Worm (Caenorhabditis elegans): Measurements from ENCODE around the gene fipr-15.

The fipr-15 gene

ce11 chrIV:10887285-10887684 is 6.9 kb downstream of the fipr-15 start, which contains the start of gene F13E9.16:
Gene F13E9.16 (minus strand): TSS chrIV:10887385.
- TF ChIP-seq nhr-67 (tag; optimal IDR thresholded peaks at IDR 0.05) (no peak), mdl-1 (tag; optimal IDR thresholded peaks at IDR 0.05) (no peak), eor-1 (tag; optimal IDR thresholded peaks at IDR 0.05) (no peak), ztf-11 (tag; optimal IDR thresholded peaks at IDR 0.05) (no peak)

ce11 chrIV:10889820-10890462 is 9.6 kb downstream of the fipr-15 start, which contains the start of gene F13E9.15:
Gene F13E9.15 (minus strand): TSS chrIV:10889870.
- TF ChIP-seq skn-1 (tag; optimal IDR thresholded peaks at IDR 0.05): no peak
- no peak for TF ChIP-seq pha-4 (tag; optimal IDR thresholded peaks at IDR 0.05)
- TF ChIP-seq unc-62 (GFP tag; optimal IDR thresholded peaks at IDR 0.05): no peak
- no peak for TF ChIP-seq aly-2 (tag; optimal IDR thresholded peaks at IDR 0.05)
- TF ChIP-seq zag-1 (tag; optimal IDR thresholded peaks at IDR 0.05): no peak
- TF ChIP-seq ceh-28 (tag; optimal IDR thresholded peaks at IDR 0.05): no peak
- TF ChIP-seq snpc-4 (tag; optimal IDR thresholded peaks at IDR 0.05): no peak
- TF ChIP-seq mml-1 (tag; optimal IDR thresholded peaks at IDR 0.05): no peak
- no peak for TF ChIP-seq nhr-76 (tag; optimal IDR thresholded peaks at IDR 0.05)
- no peak for TF ChIP-seq ceh-9 (tag; optimal IDR thresholded peaks at IDR 0.05)
- no peak for TF ChIP-seq nhr-43 (tag; optimal IDR thresholded peaks at IDR 0.05; ENCODE audit: poor library complexity, severe bottlenecking)
- no peak for TF ChIP-seq nhr-237 (tag; optimal IDR thresholded peaks at IDR 0.05)
- no peak for TF ChIP-seq fos-1 (tag; optimal IDR thresholded peaks at IDR 0.05)
- TF ChIP-seq eor-1 (tag; optimal IDR thresholded peaks at IDR 0.05): no peak
- TF ChIP-seq mdl-1 (tag; optimal IDR thresholded peaks at IDR 0.05): no peak

ce11 chrIV:10891993-10892392 is 11.6 kb downstream of the fipr-15 start, which contains the start of gene srlf-12:
Gene srlf-12 (minus strand): TSS chrIV:10892093.
- no peak for TF ChIP-seq fkh-2 (tag; optimal IDR thresholded peaks at IDR 0.05)

DNA sequence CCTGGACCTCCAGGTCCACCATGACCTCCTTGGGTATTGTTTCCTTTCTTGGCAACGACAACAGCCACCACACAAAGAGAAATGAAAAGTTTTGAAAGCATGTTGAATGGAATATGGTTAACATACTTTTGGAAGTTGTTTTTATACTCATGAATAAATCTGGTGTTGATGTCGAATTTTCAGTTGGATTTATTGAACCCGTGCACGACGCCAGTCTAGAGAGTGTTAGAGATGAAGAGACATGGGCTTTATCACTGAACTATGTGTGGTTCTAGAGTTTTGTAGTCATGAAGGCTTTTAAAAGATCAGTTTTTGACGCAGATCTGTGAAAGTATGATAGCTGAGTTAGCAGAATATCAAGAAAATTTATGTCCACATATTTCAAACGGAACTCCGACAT is 13.9 kb downstream of the fipr-15 start, which contains the start of gene srlf-14:
srlf-14 (minus strand) TSS at position 101 of the 400 bp plus-strand sequence.
- TF ChIP-seq snpc-4 (tag; optimal IDR thresholded peaks at IDR 0.05) (no peak), ceh-9 (tag; optimal IDR thresholded peaks at IDR 0.05) (no peak), pqm-1 (tag; optimal IDR thresholded peaks at IDR 0.05) (no peak), egl-27 (tag; optimal IDR thresholded peaks at IDR 0.05) (no peak)

DNA sequence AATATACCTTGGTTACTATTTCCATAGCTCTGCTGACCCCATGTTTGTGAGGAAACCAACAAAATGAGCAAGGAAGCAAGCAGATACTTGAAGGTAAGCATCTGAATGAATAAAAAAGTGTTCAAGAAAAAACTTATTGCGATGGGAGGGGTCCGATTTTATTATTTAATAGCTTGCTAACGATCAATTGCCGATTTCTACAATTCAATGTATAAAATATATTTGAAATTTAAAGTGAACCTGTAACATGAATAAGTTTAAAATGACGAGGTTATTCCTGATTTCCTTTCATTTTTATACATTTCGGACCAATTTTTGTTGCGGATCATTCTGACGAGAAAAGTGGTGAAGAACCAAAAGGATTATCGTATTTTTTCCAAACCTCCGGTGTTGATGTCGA is 16.1 kb downstream of the fipr-15 start, which contains the start of gene srlf-13:
srlf-13 (minus strand) TSS at position 101 of the 400 bp plus-strand sequence.
- no peak for TF ChIP-seq nhr-43 (tag; optimal IDR thresholded peaks at IDR 0.05; ENCODE audit: poor library complexity, severe bottlenecking)
- TF ChIP-seq ceh-28 (tag; optimal IDR thresholded peaks at IDR 0.05): no peak
- no peak for TF ChIP-seq nhr-237 (tag; optimal IDR thresholded peaks at IDR 0.05)
- TF ChIP-seq unc-39 (tag; optimal IDR thresholded peaks at IDR 0.05): no peak
- TF ChIP-seq ama-1 (optimal IDR thresholded peaks at IDR 0.05): no peak
- no peak for TF ChIP-seq nhr-67 (tag; optimal IDR thresholded peaks at IDR 0.05)
- TF ChIP-seq jun-1 (tag; optimal IDR thresholded peaks at IDR 0.05): no peak
- no peak for TF ChIP-seq nhr-77 (tag; optimal IDR thresholded peaks at IDR 0.05)
- no peak for TF ChIP-seq fkh-10 (GFP tag; optimal IDR thresholded peaks at IDR 0.05)
- no peak for TF ChIP-seq ceh-82 (tag; optimal IDR thresholded peaks at IDR 0.05)
- no peak for TF ChIP-seq mml-1 (tag; optimal IDR thresholded peaks at IDR 0.05)
- no peak for TF ChIP-seq lsy-12 (tag; optimal IDR thresholded peaks at IDR 0.05)
- TF ChIP-seq nhr-11 (tag; optimal IDR thresholded peaks at IDR 0.05): no peak
- TF ChIP-seq ztf-11 (tag; optimal IDR thresholded peaks at IDR 0.05): no peak
- TF ChIP-seq ceh-16 (tag; optimal IDR thresholded peaks at IDR 0.05): no peak
- no peak for TF ChIP-seq tbx-2 (tag; optimal IDR thresholded peaks at IDR 0.05)
- TF ChIP-seq R02D3.7 (tag; optimal IDR thresholded peaks at IDR 0.05): no peak
- TF ChIP-seq nhr-23 (tag; optimal IDR thresholded peaks at IDR 0.05): no peak

DNA sequence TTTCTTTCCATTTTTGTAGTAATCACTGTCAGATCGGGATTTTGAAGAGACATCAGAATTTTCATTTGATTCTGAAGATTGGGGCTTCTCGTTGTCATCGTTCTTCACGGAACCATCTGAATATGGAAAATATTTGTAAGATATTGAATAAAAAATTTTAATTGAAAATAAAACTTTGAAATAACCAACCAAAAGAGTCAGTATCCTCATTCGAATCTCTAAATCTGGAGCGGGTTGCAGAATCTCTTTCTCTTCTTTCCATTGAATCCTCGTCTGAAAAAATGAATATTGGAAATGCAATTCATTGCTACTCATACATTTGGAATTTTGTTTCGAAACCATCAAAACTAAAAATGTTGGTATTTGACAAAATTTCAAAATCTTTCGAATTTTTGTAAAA is 17.8 kb downstream of the fipr-15 start:
- TF ChIP-seq lin-39 (tag; optimal IDR thresholded peaks at IDR 0.05) (no peak), fkh-10 (GFP tag; optimal IDR thresholded peaks at IDR 0.05) (no peak), fkh-2 (tag; optimal IDR thresholded peaks at IDR 0.05) (no peak), elt-2 (tag; optimal IDR thresholded peaks at IDR 0.05) (no peak), R02D3.7 (tag; optimal IDR thresholded peaks at IDR 0.05) (no peak)

Measured in whole organism, L3 larva.